Fruit fly (Drosophila melanogaster) whole organism, wandering third instar larva: ENCODE measurements around the gene Marcal1.

ENCODE experiments used
- CG9705 ChIP-seq: fragments of 200-800 bp; sonication (Bioruptor generic); optimal IDR thresholded peaks from 2 replicates; lab custom pipeline; 2018; ENCODE audit warnings: missing biosample characterization, mild to moderate bottlenecking, missing genetic modification characterization
- CrebA ChIP-seq: fragments of 200-800 bp; sonication (Bioruptor generic); optimal IDR thresholded peaks from 2 replicates; lab custom pipeline; 2016; ENCODE audit warnings: missing biosample characterization, mild to moderate bottlenecking, missing genetic modification characterization, borderline replicate concordance
- Dif ChIP-seq: fragments of 200-275, 200-300 bp; sonication (Bioruptor generic); optimal IDR thresholded peaks from 2 replicates; lab custom pipeline; 2018; ENCODE audit warnings: missing biosample characterization, missing genetic modification characterization; ENCODE audit not compliant: partially characterized antibody
- Hnf4 ChIP-seq: fragments of 200-800 bp; sonication (Bioruptor generic); optimal IDR thresholded peaks from 2 replicates; lab custom pipeline; 2016; ENCODE audit warnings: missing biosample characterization, mild to moderate bottlenecking, missing genetic modification characterization
- Hr78 ChIP-seq: fragments of >200 bp; optimal IDR thresholded peaks from 2 replicates; lab custom pipeline; 2017; ENCODE audit warnings: missing biosample characterization, missing genetic modification characterization
- N ChIP-seq: fragments of >200 bp; optimal IDR thresholded peaks from 2 replicates; lab custom pipeline; 2018; ENCODE audit warnings: missing biosample characterization, missing external identifiers, missing genetic modification characterization
- dmrt93B ChIP-seq: fragments of 200-800 bp; sonication (Bioruptor generic); optimal IDR thresholded peaks from 2 replicates; lab custom pipeline; 2018; ENCODE audit warnings: missing biosample characterization, mild to moderate bottlenecking, missing genetic modification characterization
- ey ChIP-seq: fragments of 200-800 bp; sonication (Bioruptor generic); optimal IDR thresholded peaks from 2 replicates; lab custom pipeline; 2016; ENCODE audit warnings: missing biosample characterization, missing genetic modification characterization
- fru ChIP-seq: fragments of 200-800 bp; sonication (Bioruptor generic); optimal IDR thresholded peaks from 3 replicates; lab custom pipeline; 2016; ENCODE audit warnings: missing biosample characterization, mild to moderate bottlenecking, missing genetic modification characterization
- jim ChIP-seq: fragments of 175-275, 200-325 bp; sonication (Bioruptor generic); optimal IDR thresholded peaks from 2 replicates; lab custom pipeline; 2016; ENCODE audit warnings: missing biosample characterization, mild to moderate bottlenecking, missing genetic modification characterization
- pan ChIP-seq: fragments of >200 bp; optimal IDR thresholded peaks from 2 replicates; lab custom pipeline; 2017
- psq ChIP-seq: fragments of 200-800 bp; sonication (Bioruptor generic); optimal IDR thresholded peaks from 3 replicates; lab custom pipeline; 2017; ENCODE audit warnings: missing biosample characterization, mild to moderate bottlenecking, missing genetic modification characterization, moderate library complexity

DNA sequence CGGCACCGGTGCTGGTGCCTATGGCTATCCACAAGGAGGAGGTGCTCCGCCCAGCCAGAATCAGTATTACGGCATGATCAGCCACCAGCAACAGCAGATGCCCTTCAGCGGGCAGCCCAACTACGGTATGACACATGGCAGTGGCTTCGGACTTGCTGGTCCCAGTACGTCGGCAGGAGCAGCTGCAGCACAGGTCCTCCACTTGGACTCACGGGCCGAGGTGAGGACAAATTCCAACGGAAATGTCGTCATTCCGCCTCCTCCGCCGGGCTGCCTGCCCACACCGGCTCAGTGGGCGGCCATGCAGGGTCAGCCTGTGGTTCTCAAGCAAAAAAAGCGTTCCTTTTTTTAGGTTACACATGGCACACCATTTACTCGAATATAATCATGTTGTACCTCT is 10.6 kb downstream of the Marcal1 start:
- TF ChIP-seq CrebA (GFP tag; lab: Kevin White, UChicago) (no peak), N (GFP tag; lab: Kevin White, UChicago) (no peak), Hr78 (no peak), pan (lab: Kevin White, UChicago) (no peak), ey (GFP tag; lab: Kevin White, UChicago) (no peak), dmrt93B (no peak), jim (no peak), CG9705 (GFP tag; lab: Kevin White, UChicago) (no peak), psq (GFP tag; lab: Kevin White, UChicago) (no peak), fru (no peak), Hnf4 (GFP tag; lab: Kevin White, UChicago) (no peak), Dif (no peak)
